Fruit fly (Drosophila melanogaster): ENCODE measurements around the gene Prosalpha4.

DNA sequence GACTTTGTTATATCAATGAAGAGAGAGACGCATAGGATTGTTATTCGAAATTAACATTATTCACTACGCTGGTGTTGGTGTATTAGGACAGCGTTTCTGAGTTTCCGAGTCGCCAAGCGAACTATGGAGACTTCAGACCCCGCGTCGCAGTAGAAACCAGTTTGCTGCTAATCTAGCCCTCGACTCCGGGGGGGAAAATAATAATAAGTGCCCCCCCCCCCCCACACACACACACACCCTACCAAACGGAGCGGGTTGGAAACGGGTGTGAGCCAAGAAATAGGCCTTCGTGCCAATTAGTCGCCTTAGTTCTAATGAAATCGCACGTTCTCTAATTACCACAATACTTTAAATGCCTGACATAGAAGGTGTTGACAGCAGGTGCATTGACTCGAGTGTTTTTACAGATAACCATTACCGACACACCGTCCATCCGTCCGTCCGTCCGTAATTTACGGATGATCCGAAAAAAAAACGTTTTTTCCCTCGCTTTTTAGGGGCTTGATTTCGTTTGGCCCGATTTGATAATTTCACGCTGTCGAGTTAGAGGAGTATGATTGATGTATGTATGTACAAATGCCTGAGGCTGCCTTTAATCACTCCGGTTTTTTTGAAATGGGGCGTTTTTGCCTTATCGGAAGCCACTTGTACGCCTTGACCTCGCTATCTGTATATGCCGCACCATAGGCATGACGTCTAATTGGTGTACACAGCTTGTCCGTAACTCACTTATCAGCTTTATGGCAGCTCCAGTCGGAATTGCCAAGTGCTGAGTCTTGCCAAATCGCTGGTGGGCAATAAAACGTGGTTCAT lies 5.9 kb downstream of the Prosalpha4 start:
- TF ChIP-seq ttk (optimal IDR thresholded peaks at IDR 0.05) = no peak
- no peak for TF ChIP-seq insv (optimal IDR thresholded peaks at IDR 0.05)
- no peak for TF ChIP-seq psq (optimal IDR thresholded peaks at IDR 0.05)
- TF ChIP-seq Sin3A (optimal IDR thresholded peaks at IDR 0.05) = no peak

Measured in Kc167 (cell line).